Fruit fly (Drosophila melanogaster): ENCODE results near the gene hth.

hth gene

DNA sequence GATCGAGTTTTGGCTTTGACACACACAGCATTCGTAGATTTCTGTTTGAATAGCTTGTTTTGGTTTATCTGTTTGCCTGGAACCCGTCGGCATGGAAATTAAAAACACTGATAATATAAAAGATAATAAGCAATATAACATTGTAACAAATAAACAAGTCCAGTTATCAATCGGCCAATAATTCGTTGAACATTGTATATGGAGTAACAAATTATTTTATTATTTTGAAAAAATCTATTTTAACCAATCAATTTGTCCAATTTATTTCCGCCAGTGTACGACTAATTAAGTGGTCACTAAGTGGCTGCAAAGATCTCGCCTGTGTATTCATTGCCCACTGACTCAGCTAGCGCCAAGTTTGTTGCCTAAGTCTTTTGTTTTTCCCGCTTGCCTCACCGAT, 49.5 kb upstream of the hth start (continued):
- no peak for TF ChIP-seq CG10654 (GFP tag; optimal IDR thresholded peaks at IDR 0.05)
- TF ChIP-seq az2 (GFP tag; optimal IDR thresholded peaks at IDR 0.05), result peak; percentile 10
- no peak for TF ChIP-seq TFAM (GFP tag; optimal IDR thresholded peaks at IDR 0.05)
- TF ChIP-seq CG10979 (tag; optimal IDR thresholded peaks at IDR 0.05), result peak; percentile 33
- peak; percentile 37 for TF ChIP-seq CG7556 (GFP tag; optimal IDR thresholded peaks at IDR 0.05)
- TF ChIP-seq Dek (tag; optimal IDR thresholded peaks at IDR 0.05), result peak; percentile 30
- TF ChIP-seq CG11093 (GFP tag; IDR thresholded peaks at IDR 0.05), result 0 out of 3 replicates have a peak, but pooled peaks have one; percentile 9
- no peak for TF ChIP-seq stc (GFP tag; IDR thresholded peaks at IDR 0.05)
- TF ChIP-seq CG32532 (GFP tag; IDR thresholded peaks at IDR 0.05), result peak; percentile 88
- TF ChIP-seq cwo (GFP tag; optimal IDR thresholded peaks at IDR 0.05), result peak; percentile 55
- no peak for TF ChIP-seq jing (GFP tag; optimal IDR thresholded peaks at IDR 0.05)
- no peak for TF ChIP-seq CG4707 (GFP tag; optimal IDR thresholded peaks at IDR 0.05)
- peak; percentile 48 for TF ChIP-seq CG12391 (tag; optimal IDR thresholded peaks at IDR 0.05)
- no peak for TF ChIP-seq CG7928 (GFP tag; optimal IDR thresholded peaks at IDR 0.05)

DNA sequence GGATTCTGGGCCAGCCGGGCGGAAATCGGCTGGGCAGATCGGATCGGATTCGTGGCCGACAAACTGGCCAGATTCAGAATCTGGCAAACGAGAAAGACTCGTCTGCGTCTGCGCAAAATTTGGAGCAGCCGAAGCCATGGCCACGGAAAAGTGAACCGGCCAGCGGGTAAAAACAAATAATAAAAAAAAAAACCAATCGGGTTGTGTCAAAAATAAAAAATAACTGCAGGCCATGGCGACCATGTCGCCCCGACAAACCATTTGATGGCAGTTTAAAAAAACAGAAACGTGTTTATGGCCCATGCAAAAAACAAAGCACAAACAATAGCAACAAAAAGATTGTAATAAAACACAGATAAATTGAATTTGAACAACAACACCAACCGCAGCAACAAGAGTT, 48.8 kb upstream of the hth start:
- TF ChIP-seq Gug (GFP tag; IDR thresholded peaks at IDR 0.05) (no peak), sisA (GFP tag; IDR thresholded peaks at IDR 0.05) (no peak), Taf1 (GFP tag; IDR thresholded peaks at IDR 0.05) (no peak), pan (optimal IDR thresholded peaks at IDR 0.05) (no peak), pan (GFP tag; optimal IDR thresholded peaks at IDR 0.05 in 1 of 2, IDR thresholded peaks at IDR 0.05 in 1 of 2) (no peak), chinmo (GFP tag; IDR thresholded peaks at IDR 0.05; ENCODE audit: partially characterized antibody) (0 out of 4 replicates have a peak, but pooled peaks have one; percentile 42)

DNA sequence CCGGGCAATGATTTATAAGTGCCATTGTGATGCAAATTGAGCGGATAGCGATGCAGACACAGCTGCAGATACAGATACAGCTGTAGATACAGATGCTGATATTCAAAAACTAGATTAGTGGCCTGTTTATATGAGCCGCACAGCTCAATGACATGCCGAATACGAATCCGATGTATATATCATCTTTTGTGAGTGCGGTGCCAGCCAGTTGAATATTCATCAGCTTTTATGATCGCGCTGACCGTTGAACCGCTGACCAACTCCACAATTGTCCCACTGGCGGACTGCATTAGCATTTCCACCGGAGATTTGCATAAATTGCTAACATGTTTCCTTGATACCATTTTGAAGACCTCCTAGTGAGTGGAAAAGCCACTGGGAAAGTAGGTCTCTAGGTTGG, 47.9 kb upstream of the hth start:
- no peak for TF ChIP-seq Stat92E (GFP tag; optimal IDR thresholded peaks at IDR 0.05)
- no peak for TF ChIP-seq mirr (GFP tag; optimal IDR thresholded peaks at IDR 0.05)
- TF ChIP-seq vvl (GFP tag; IDR thresholded peaks at IDR 0.05), result peak; percentile 77
- no peak for TF ChIP-seq twi (tag; optimal IDR thresholded peaks at IDR 0.05)
- no peak for TF ChIP-seq Neu2 (GFP tag; optimal IDR thresholded peaks at IDR 0.05; ENCODE audit: borderline replicate concordance)
- TF ChIP-seq tin (GFP tag; optimal IDR thresholded peaks at IDR 0.05), result no peak
- TF ChIP-seq GATAe (GFP tag; conservative IDR thresholded peaks at IDR 0.05), result no peak
- no peak for TF ChIP-seq Gug (GFP tag; IDR thresholded peaks at IDR 0.05)
- TF ChIP-seq CG16779 (GFP tag; IDR thresholded peaks at IDR 0.05), result no peak
- no peak for TF ChIP-seq zen (tag; optimal IDR thresholded peaks at IDR 0.05)
- TF ChIP-seq maf-S (GFP tag; optimal IDR thresholded peaks at IDR 0.05), result no peak
- peak; percentile 72 for TF ChIP-seq oc (tag; optimal IDR thresholded peaks at IDR 0.05)
- TF ChIP-seq Hr78 (GFP tag; optimal IDR thresholded peaks at IDR 0.05), result peak in 1 of 2 experiments; percentile 38
- TF ChIP-seq stwl (tag; optimal IDR thresholded peaks at IDR 0.05), result no peak
- peak; percentile 2 for TF ChIP-seq salm (tag; optimal IDR thresholded peaks at IDR 0.05)
- no peak for TF ChIP-seq z (GFP tag; IDR thresholded peaks at IDR 0.05)
- TF ChIP-seq Sin3A (optimal IDR thresholded peaks at IDR 0.05), result no peak
- TF ChIP-seq Rx (GFP tag; IDR thresholded peaks at IDR 0.05), result no peak

Data from whole organism, embryonic.